Worm (Caenorhabditis elegans) whole organism, L3 larva: ENCODE results near the gene hlh-15.

ENCODE experiments used
- pha-4 ChIP-seq: fragments of 150-350 bp; optimal IDR thresholded peaks from 2 replicates; lab custom pipeline; 2014; ENCODE audit warnings: missing biosample characterization, missing genetic modification reagents, missing genetic modification characterization
- unc-39 ChIP-seq: sonication (generic microtip); optimal IDR thresholded peaks from 4 replicates; lab custom pipeline; 2017; ENCODE audit warnings: missing biosample characterization, missing genetic modification characterization

DNA sequence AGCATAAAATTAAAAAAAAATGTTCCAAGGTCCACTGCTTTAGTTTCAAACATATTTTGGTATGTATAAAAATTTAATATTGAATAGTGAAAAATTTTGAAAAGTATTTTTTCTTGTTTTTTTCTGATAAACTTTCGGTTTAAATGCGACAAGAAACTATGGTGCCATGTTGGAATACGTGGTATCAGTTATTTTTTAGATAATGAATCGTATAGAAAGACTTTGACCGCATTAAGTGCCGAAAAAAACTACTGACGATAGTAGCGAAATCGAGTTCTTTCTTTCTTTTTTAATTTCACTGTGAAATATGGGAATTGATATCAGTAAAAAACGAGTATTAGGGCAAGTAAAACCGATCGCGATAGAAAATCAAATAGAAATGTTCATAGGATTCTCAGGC is 47.3 kb downstream of the hlh-15 start, which contains the start of gene T24D8.6:
- no peak for TF ChIP-seq unc-39 (tag; lab: Kevin White, UChicago)
- no peak for TF ChIP-seq pha-4 (tag; lab: Kevin White, UChicago)
